Fruit fly (Drosophila melanogaster) whole organism, pupa: ENCODE results near the gene HHEX.

Experiments used
- CG10348 ChIP-seq: fragments of 200-800 bp; sonication (Bioruptor generic); IDR thresholded peaks from 2 replicates; pipeline ENCODE4 v1.3.6; 2022; ENCODE audit warnings: missing biosample characterization, missing genetic modification characterization
- CG12605 ChIP-seq: fragments of 200-800 bp; sonication (Bioruptor generic); IDR thresholded peaks from 2 replicates; pipeline ENCODE4 v1.3.6; 2022; ENCODE audit warnings: missing biosample characterization, missing genetic modification characterization
- CG13204 ChIP-seq: fragments of 200-800 bp; sonication (Bioruptor generic); optimal IDR thresholded peaks from 2 replicates; lab custom pipeline; 2018; ENCODE audit warnings: missing biosample characterization, mild to moderate bottlenecking, missing genetic modification characterization, moderate library complexity
- CG14655 ChIP-seq: fragments of 200-800 bp; sonication (Bioruptor generic); optimal IDR thresholded peaks from 3 replicates; lab custom pipeline; 2017; ENCODE audit warnings: mild to moderate bottlenecking, missing biosample characterization, missing genetic modification reagents, missing genetic modification characterization
- CG15710 ChIP-seq: fragments of 200-800 bp; sonication (Bioruptor generic); optimal IDR thresholded peaks from 2 replicates; lab custom pipeline; 2018; ENCODE audit warnings: missing biosample characterization, mild to moderate bottlenecking, missing genetic modification characterization, moderate library complexity
- CG17806 ChIP-seq: fragments of 200-800 bp; sonication (Bioruptor generic); optimal IDR thresholded peaks from 2 replicates; lab custom pipeline; 2018; ENCODE audit warnings: missing biosample characterization, mild to moderate bottlenecking, missing genetic modification characterization, moderate library complexity
- CG32121 ChIP-seq: fragments of 200-800 bp; sonication (Bioruptor generic); IDR thresholded peaks from 2 replicates; pipeline ENCODE4 v1.3.6; 2022; ENCODE audit warnings: missing biosample characterization, missing genetic modification characterization
- CG34367 ChIP-seq: fragments of 200-800 bp; sonication (Bioruptor generic); optimal IDR thresholded peaks from 2 replicates; lab custom pipeline; 2018; ENCODE audit warnings: missing biosample characterization, mild to moderate bottlenecking, missing genetic modification characterization
- CG4496 ChIP-seq: fragments of 200-800 bp; sonication (Bioruptor generic); IDR thresholded peaks from 3 replicates; pipeline ENCODE4 v1.3.6; 2022; ENCODE audit warnings: missing biosample characterization, missing genetic modification characterization
- CG8159 ChIP-seq: fragments of 200-800 bp; sonication (Bioruptor generic); optimal IDR thresholded peaks from 3 replicates; lab custom pipeline; 2018; ENCODE audit warnings: missing biosample characterization, mild to moderate bottlenecking, missing genetic modification characterization, moderate library complexity
- CG8301 ChIP-seq: fragments of 200-800 bp; sonication (Bioruptor generic); optimal IDR thresholded peaks from 2 replicates; lab custom pipeline; 2018; ENCODE audit warnings: missing biosample characterization, mild to moderate bottlenecking, missing genetic modification characterization
- CG9948 ChIP-seq: fragments of 200-800 bp; sonication (Bioruptor generic); optimal IDR thresholded peaks from 2 replicates; lab custom pipeline; 2018; ENCODE audit warnings: missing biosample characterization, mild to moderate bottlenecking, missing genetic modification characterization, moderate library complexity
- D1 ChIP-seq: fragments of 200-800 bp; sonication (Bioruptor generic); optimal IDR thresholded peaks from 2 replicates; lab custom pipeline; 2018; ENCODE audit warnings: missing biosample characterization, mild to moderate bottlenecking, missing genetic modification characterization, moderate library complexity
- EcR ChIP-seq: fragments of 200-800 bp; sonication (Bioruptor generic); optimal IDR thresholded peaks from 3 replicates; lab custom pipeline; 2019; ENCODE audit warnings: missing biosample characterization, missing genetic modification characterization, mild to moderate bottlenecking, moderate library complexity, missing genetic modification reagents
- Ets98B ChIP-seq: fragments of 200-800 bp; sonication (Bioruptor generic); IDR thresholded peaks from 2 replicates; pipeline ENCODE4 v1.3.6; 2022; ENCODE audit warnings: missing biosample characterization, missing genetic modification characterization
- Pif1A ChIP-seq: fragments of 200-800 bp; sonication (Bioruptor generic); optimal IDR thresholded peaks from 3 replicates; lab custom pipeline; 2016; ENCODE audit warnings: missing biosample characterization, missing genetic modification characterization
- Pif1B ChIP-seq: fragments of 200-800 bp; sonication (Bioruptor generic); optimal IDR thresholded peaks from 3 replicates; lab custom pipeline; 2016; ENCODE audit warnings: missing biosample characterization, missing genetic modification characterization
- Snoo ChIP-seq: fragments of 200-800 bp; sonication (Bioruptor generic); optimal IDR thresholded peaks from 3 replicates; lab custom pipeline; 2017; ENCODE audit warnings: missing biosample characterization, mild to moderate bottlenecking, missing genetic modification characterization, inconsistent platforms
- fd96Ca ChIP-seq: fragments of 200-800 bp; sonication (Bioruptor generic); IDR thresholded peaks from 3 replicates; pipeline ENCODE4 v1.3.6; 2022; ENCODE audit warnings: missing biosample characterization, missing genetic modification characterization
- gl ChIP-seq: fragments of 200-800 bp; sonication (Bioruptor generic); optimal IDR thresholded peaks from 2 replicates; lab custom pipeline; 2018; ENCODE audit warnings: missing biosample characterization, mild to moderate bottlenecking, missing genetic modification characterization
- rn ChIP-seq: fragments of 200-800 bp; sonication (Bioruptor generic); IDR thresholded peaks from 2 replicates; pipeline ENCODE4 v1.3.6; 2022; ENCODE audit warnings: missing biosample characterization, missing genetic modification characterization

HHEX gene

dm6 chr3R:21057519-21057918 is 23.2 kb downstream of the HHEX start:
- TF ChIP-seq EcR (GFP tag; lab: Kevin White, UChicago), result no peak
- TF ChIP-seq CG17806 (tag; lab: Kevin White, UChicago), result no peak
- TF ChIP-seq D1 (tag; lab: Kevin White, UChicago), result no peak
- no peak for TF ChIP-seq Ets98B (GFP tag; lab: Robert Waterston, UW)
- TF ChIP-seq CG15710 (tag; lab: Kevin White, UChicago), result no peak
- TF ChIP-seq CG34367 (tag; lab: Kevin White, UChicago), result no peak

dm6 chr3R:21050875-21051274 is 29.9 kb downstream of the HHEX start, which contains the start of gene Jhbp15:
Gene Jhbp15 (minus strand): TSS chr3R:21050975.
- TF ChIP-seq gl (tag; lab: Kevin White, UChicago) (no peak), rn (GFP tag; lab: Robert Waterston, UW) (no peak), CG10348 (GFP tag; lab: Robert Waterston, UW) (no peak), Snoo (tag; lab: Kevin White, UChicago) (no peak), CG4496 (GFP tag; lab: Robert Waterston, UW) (no peak), EcR (GFP tag; lab: Kevin White, UChicago) (no peak), D1 (tag; lab: Kevin White, UChicago) (no peak), CG32121 (GFP tag; lab: Robert Waterston, UW) (no peak)

- TF ChIP-seq D1 (tag; lab: Kevin White, UChicago) (no peak), CG15710 (tag; lab: Kevin White, UChicago) (no peak), CG12605 (GFP tag; lab: Robert Waterston, UW) (no peak), CG14655 (no peak), CG8159 (tag; lab: Kevin White, UChicago) (no peak), gl (tag; lab: Kevin White, UChicago) (no peak), Pif1B (GFP tag; lab: Kevin White, UChicago) (no peak), CG32121 (GFP tag; lab: Robert Waterston, UW) (no peak), CG8301 (tag; lab: Kevin White, UChicago) (no peak), CG4496 (GFP tag; lab: Robert Waterston, UW) (no peak), Snoo (tag; lab: Kevin White, UChicago) (no peak), CG17806 (tag; lab: Kevin White, UChicago) (no peak), fd96Ca (no peak), Pif1A (GFP tag; lab: Kevin White, UChicago) (no peak), EcR (GFP tag; lab: Kevin White, UChicago) (no peak), CG13204 (no peak), rn (GFP tag; lab: Robert Waterston, UW) (no peak), CG34367 (tag; lab: Kevin White, UChicago) (no peak), CG9948 (tag; lab: Kevin White, UChicago) (no peak)
These were observed 32.0 kb downstream of the HHEX start, which contains the start of gene CG7079 for dm6 chr3R:21048729-21049128. Gene CG7079 (minus strand): TSS chr3R:21048829.

- TF ChIP-seq CG4496 (GFP tag; lab: Robert Waterston, UW) (no peak), Ets98B (GFP tag; lab: Robert Waterston, UW) (no peak), CG34367 (tag; lab: Kevin White, UChicago) (no peak), CG14655 (no peak), rn (GFP tag; lab: Robert Waterston, UW) (no peak), EcR (GFP tag; lab: Kevin White, UChicago) (no peak), CG8301 (tag; lab: Kevin White, UChicago) (no peak), CG10348 (GFP tag; lab: Robert Waterston, UW) (no peak), CG9948 (tag; lab: Kevin White, UChicago) (no peak)
These were observed 33.8 kb downstream of the HHEX start, which contains the start of gene CG31207 for dm6 chr3R:21046927-21047326. Gene CG31207 (minus strand): TSS chr3R:21047027.

- no peak for TF ChIP-seq CG8301 (tag; lab: Kevin White, UChicago)
- TF ChIP-seq CG13204, result no peak
- no peak for TF ChIP-seq CG17806 (tag; lab: Kevin White, UChicago)
- TF ChIP-seq EcR (GFP tag; lab: Kevin White, UChicago), result no peak
- TF ChIP-seq CG32121 (GFP tag; lab: Robert Waterston, UW), result no peak
- no peak for TF ChIP-seq CG15710 (tag; lab: Kevin White, UChicago)
- TF ChIP-seq D1 (tag; lab: Kevin White, UChicago), result no peak
- TF ChIP-seq CG8159 (tag; lab: Kevin White, UChicago), result no peak
- TF ChIP-seq Ets98B (GFP tag; lab: Robert Waterston, UW), result no peak
- TF ChIP-seq Pif1A (GFP tag; lab: Kevin White, UChicago), result no peak
- no peak for TF ChIP-seq CG34367 (tag; lab: Kevin White, UChicago)
- TF ChIP-seq fd96Ca, result no peak
- TF ChIP-seq CG10348 (GFP tag; lab: Robert Waterston, UW), result no peak
- TF ChIP-seq Pif1B (GFP tag; lab: Kevin White, UChicago), result no peak
These were observed 35.0 kb downstream of the HHEX start, which contains the start of gene CG31189 for dm6 chr3R:21045742-21046141. Gene CG31189 (minus strand): TSS chr3R:21045842.

dm6 chr3R:21043549-21044118 is 37.1 kb downstream of the HHEX start, which contains the start of gene CG12278:
Gene CG12278 (plus strand): TSS chr3R:21044068.
- TF ChIP-seq CG12605 (GFP tag; lab: Robert Waterston, UW) (peak; percentile 100), gl (tag; lab: Kevin White, UChicago) (no peak)
